Fruit fly (Drosophila melanogaster): ENCODE data around the gene Or22a.

The Or22a gene

DNA sequence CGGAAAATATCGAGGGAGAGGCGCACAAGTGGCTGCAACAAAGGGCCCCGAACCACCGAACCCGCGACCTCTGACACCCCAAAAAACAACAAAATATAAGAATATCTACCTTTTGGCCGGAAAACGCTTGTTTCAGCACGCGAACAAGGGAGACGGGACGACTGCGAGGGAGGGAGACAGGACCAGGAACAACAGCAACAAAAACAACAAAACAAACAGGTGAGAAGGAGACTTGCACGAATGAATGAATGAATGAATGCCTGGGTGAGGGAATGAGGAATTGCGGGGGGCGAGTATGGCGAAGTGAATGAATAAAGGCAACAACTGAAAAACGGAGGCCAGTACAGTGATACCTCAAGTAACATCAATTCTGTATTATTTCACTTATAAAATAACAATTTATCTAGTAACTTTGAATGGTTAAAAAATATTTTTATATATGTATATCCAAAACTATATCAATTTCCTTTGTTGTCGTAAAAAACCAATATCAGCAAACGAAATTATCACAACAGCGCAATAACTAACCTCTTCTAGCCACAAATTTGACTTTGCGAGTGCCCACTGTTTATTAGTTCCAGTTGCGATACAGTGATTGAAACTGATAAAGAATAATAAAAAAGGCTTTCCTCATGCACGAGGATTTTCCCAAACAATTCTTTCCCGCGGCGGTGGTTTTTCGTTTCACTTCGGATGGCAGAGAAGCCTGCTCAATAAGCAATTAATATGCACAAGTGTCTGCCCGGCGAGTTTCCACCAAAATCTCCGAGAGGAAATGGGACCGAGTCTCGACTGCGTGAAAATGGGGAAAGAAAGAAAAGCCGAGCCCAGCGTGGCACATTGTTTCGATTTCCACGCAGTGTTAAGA, 36.6 kb downstream of the Or22a start (continued):
- TF ChIP-seq prd (optimal IDR thresholded peaks at IDR 0.05) = no peak
- no peak; the same call in 2 of the 3 replicates for TF ChIP-seq prd (GFP tag; IDR thresholded peaks at IDR 0.05)
- TF ChIP-seq CG5180 (GFP tag; optimal IDR thresholded peaks at IDR 0.05) = no peak
- TF ChIP-seq CG10959 (GFP tag; IDR thresholded peaks at IDR 0.05) = no peak
- TF ChIP-seq br (optimal IDR thresholded peaks at IDR 0.05) = no peak
- TF ChIP-seq pfk (GFP tag; optimal IDR thresholded peaks at IDR 0.05) = no peak
- TF ChIP-seq sim (GFP tag; IDR thresholded peaks at IDR 0.05) = no peak
- TF ChIP-seq pum (GFP tag; optimal IDR thresholded peaks at IDR 0.05) = no peak
- no peak for TF ChIP-seq CG12219 (GFP tag; optimal IDR thresholded peaks at IDR 0.05)
- no peak for TF ChIP-seq CG8089 (GFP tag; optimal IDR thresholded peaks at IDR 0.05)
- TF ChIP-seq jumu (GFP tag; optimal IDR thresholded peaks at IDR 0.05) = no peak
- TF ChIP-seq ttk (GFP tag; IDR thresholded peaks at IDR 0.05) = no peak
- no peak for TF ChIP-seq esg (GFP tag; conservative IDR thresholded peaks at IDR 0.05)
- TF ChIP-seq CG7839 (tag; optimal IDR thresholded peaks at IDR 0.05) = peak; percentile 51
- no peak for TF ChIP-seq HLH3B (GFP tag; IDR thresholded peaks at IDR 0.05)
- TF ChIP-seq phol (tag; optimal IDR thresholded peaks at IDR 0.05) = peak; percentile 47
- TF ChIP-seq Asciz (GFP tag; optimal IDR thresholded peaks at IDR 0.05) = no peak
- TF ChIP-seq exex (tag; optimal IDR thresholded peaks at IDR 0.05) = no peak
- no peak for TF ChIP-seq h (optimal IDR thresholded peaks at IDR 0.05)
- TF ChIP-seq ash1 (GFP tag; optimal IDR thresholded peaks at IDR 0.05) = no peak
- TF ChIP-seq CG15479 (GFP tag; optimal IDR thresholded peaks at IDR 0.05) = no peak
- TF ChIP-seq gsb-n (tag; optimal IDR thresholded peaks at IDR 0.05) = peak; percentile 77
- TF ChIP-seq CG11695 (GFP tag; IDR thresholded peaks at IDR 0.05) = no peak
- no peak for TF ChIP-seq cato (GFP tag; optimal IDR thresholded peaks at IDR 0.05; ENCODE audit: borderline replicate concordance)
- no peak for TF ChIP-seq cad (GFP tag; optimal IDR thresholded peaks at IDR 0.05)
- TF ChIP-seq Rx (GFP tag; IDR thresholded peaks at IDR 0.05) = no peak
- TF ChIP-seq Awh (GFP tag; IDR thresholded peaks at IDR 0.05) = no peak
- TF ChIP-seq CG5245 (GFP tag; optimal IDR thresholded peaks at IDR 0.05) = no peak
- no peak for TF ChIP-seq Rfx (GFP tag; IDR thresholded peaks at IDR 0.05)
- TF ChIP-seq Dek (tag; optimal IDR thresholded peaks at IDR 0.05) = no peak
- TF ChIP-seq mam (GFP tag; optimal IDR thresholded peaks at IDR 0.05) = no peak
- TF ChIP-seq CG10462 (GFP tag; optimal IDR thresholded peaks at IDR 0.05) = no peak
- TF ChIP-seq CG17829 (tag; optimal IDR thresholded peaks at IDR 0.05) = peak; percentile 20
- no peak for TF ChIP-seq Oaz (GFP tag; IDR thresholded peaks at IDR 0.05)
- no peak for TF ChIP-seq H2.0 (GFP tag; IDR thresholded peaks at IDR 0.05)
- no peak for TF ChIP-seq NC2α (GFP tag; optimal IDR thresholded peaks at IDR 0.05)
- TF ChIP-seq Sin3A (optimal IDR thresholded peaks at IDR 0.05) = no peak
- TF ChIP-seq CG3065 (GFP tag; optimal IDR thresholded peaks at IDR 0.05) = no peak
- no peak for TF ChIP-seq CG4328 (GFP tag; optimal IDR thresholded peaks at IDR 0.05)
- no peak for TF ChIP-seq Abd-B (GFP tag; optimal IDR thresholded peaks at IDR 0.05)
- peak; percentile 41 for TF ChIP-seq nmo (GFP tag; optimal IDR thresholded peaks at IDR 0.05)
- TF ChIP-seq repo (GFP tag; optimal IDR thresholded peaks at IDR 0.05) = no peak
- peak; percentile 52 for TF ChIP-seq CG1832 (GFP tag; optimal IDR thresholded peaks at IDR 0.05)
- no peak for TF ChIP-seq CG12769 (tag; optimal IDR thresholded peaks at IDR 0.05)
- TF ChIP-seq btn (GFP tag; optimal IDR thresholded peaks at IDR 0.05) = no peak
- no peak for TF ChIP-seq Drgx (GFP tag; IDR thresholded peaks at IDR 0.05)
- TF ChIP-seq CG7963 (GFP tag; IDR thresholded peaks at IDR 0.05; ENCODE audit: partially characterized antibody) = no peak
- no peak for TF ChIP-seq CG4617 (GFP tag; optimal IDR thresholded peaks at IDR 0.05; ENCODE audit: borderline replicate concordance)
- no peak for TF ChIP-seq Myb (GFP tag; optimal IDR thresholded peaks at IDR 0.05)
- TF ChIP-seq CG12744 (GFP tag; optimal IDR thresholded peaks at IDR 0.05) = no peak
- no peak for TF ChIP-seq sr (GFP tag; IDR thresholded peaks at IDR 0.05)
- no peak for TF ChIP-seq Jarid2 (GFP tag; optimal IDR thresholded peaks at IDR 0.05)
